Worm (Caenorhabditis elegans) whole organism, L1 larva: ENCODE data around the gene srw-2.

ENCODE experiments used
- elt-2 ChIP-seq: sonication (generic microtip); optimal IDR thresholded peaks from 2 replicates; lab custom pipeline; 2016; ENCODE audit warnings: missing genetic modification characterization, mild to moderate bottlenecking, inconsistent platforms, missing compliant biosample characterization, missing genetic modification reagents
- unc-130 ChIP-seq: fragments of 150-350 bp; optimal IDR thresholded peaks from 2 replicates; lab custom pipeline; 2017; ENCODE audit warnings: missing biosample characterization, missing genetic modification characterization, inconsistent platforms
- unc-86 ChIP-seq: sonication (generic microtip); optimal IDR thresholded peaks from 2 replicates; lab custom pipeline; 2016; ENCODE audit warnings: missing genetic modification characterization, missing compliant biosample characterization
- ztf-11 ChIP-seq, 2 experiments: sonication (generic microtip); optimal IDR thresholded peaks; 2 replicates each; lab custom pipeline; 2016 to 2017; ENCODE audit warnings: missing genetic modification characterization in 2 of 2, missing biosample characterization in 1 of 2, missing compliant biosample characterization in 1 of 2

ce11 chrV:2813856-2814255, 16.8 kb upstream of the srw-2 start, which contains the start of gene F54E2.9:
- TF ChIP-seq unc-86 (no peak), unc-130 (no peak), elt-2 (tag; lab: Kevin White, UChicago) (no peak), ztf-11 (tag; optimal IDR thresholded peaks at IDR 0.05; lab: Kevin White, UChicago) (no peak)
